Fruit fly (Drosophila melanogaster): ENCODE results near the gene moi.

Gene moi

DNA sequence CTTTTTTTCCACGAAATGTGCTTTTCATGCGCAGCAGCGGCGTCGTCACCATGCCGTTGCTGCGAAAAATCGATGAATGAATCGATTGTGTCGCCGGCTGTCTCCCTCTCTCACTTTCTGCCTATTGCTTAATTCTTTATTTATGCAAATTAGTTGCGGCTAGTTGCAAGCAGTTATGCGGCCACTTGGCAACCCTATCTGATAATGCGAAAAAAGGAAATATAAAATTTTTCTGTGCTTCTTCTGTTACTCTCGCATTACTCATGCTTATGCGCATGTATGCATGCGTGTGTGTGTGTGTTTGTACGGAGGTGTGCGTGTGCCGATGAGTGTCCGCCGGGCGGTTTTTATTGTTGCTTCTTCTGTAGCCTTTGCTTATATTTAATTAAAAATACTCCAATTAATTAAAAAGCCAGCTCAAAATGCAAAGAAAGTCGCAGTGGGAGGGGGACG, 11.6 kb upstream of the moi start (continued):
- TF ChIP-seq CHES-1-like (GFP tag; optimal IDR thresholded peaks at IDR 0.05) (no peak), ato (GFP tag; IDR thresholded peaks at IDR 0.05; ENCODE audit: partially characterized antibody) (no peak), lov (optimal IDR thresholded peaks at IDR 0.05) (no peak), lov (GFP tag; IDR thresholded peaks at IDR 0.05) (no peak), caup (GFP tag; optimal IDR thresholded peaks at IDR 0.05; ENCODE audit: severe bottlenecking) (no peak), CG2199 (GFP tag; IDR thresholded peaks at IDR 0.05) (no peak), CG5245 (GFP tag; optimal IDR thresholded peaks at IDR 0.05) (no peak), ap (GFP tag; IDR thresholded peaks at IDR 0.05) (no peak), Deaf1 (tag; optimal IDR thresholded peaks at IDR 0.05) (no peak), Atf-2 (GFP tag; optimal IDR thresholded peaks at IDR 0.05) (no peak), CG8944 (GFP tag; optimal IDR thresholded peaks at IDR 0.05) (no peak), D19B (GFP tag; optimal IDR thresholded peaks at IDR 0.05) (peak; percentile 6), slou (GFP tag; optimal IDR thresholded peaks at IDR 0.05) (no peak), toy (GFP tag; IDR thresholded peaks at IDR 0.05) (no peak), Scr (GFP tag; IDR thresholded peaks at IDR 0.05; ENCODE audit: partially characterized antibody) (no peak), pho (GFP tag; optimal IDR thresholded peaks at IDR 0.05) (no peak), Lpt (GFP tag; optimal IDR thresholded peaks at IDR 0.05) (no peak), lmd (GFP tag; IDR thresholded peaks at IDR 0.05) (0 out of 2 replicates have a peak, but pooled peaks have one; percentile 8), CG16863 (GFP tag; optimal IDR thresholded peaks at IDR 0.05) (no peak), knrl (GFP tag; IDR thresholded peaks at IDR 0.05; ENCODE audit: partially characterized antibody) (peak; percentile 30; the same call in 1 of the 3 replicates), CG6175 (GFP tag; IDR thresholded peaks at IDR 0.05) (0 out of 3 replicates have a peak, but pooled peaks have one; percentile 25), dysf (GFP tag; IDR thresholded peaks at IDR 0.05) (no peak), Eip74EF (GFP tag; optimal IDR thresholded peaks at IDR 0.05) (no peak), GATAe (GFP tag; conservative IDR thresholded peaks at IDR 0.05) (no peak), zen (tag; optimal IDR thresholded peaks at IDR 0.05) (no peak), pum (GFP tag; optimal IDR thresholded peaks at IDR 0.05) (no peak), pb (GFP tag; optimal IDR thresholded peaks at IDR 0.05) (no peak), CG13624 (GFP tag; optimal IDR thresholded peaks at IDR 0.05) (no peak), CG7928 (GFP tag; optimal IDR thresholded peaks at IDR 0.05) (no peak), CTCF (GFP tag; optimal IDR thresholded peaks at IDR 0.05) (no peak), unc-4 (GFP tag; IDR thresholded peaks at IDR 0.05; ENCODE audit: partially characterized antibody) (no peak), MBD-R2 (GFP tag; IDR thresholded peaks at IDR 0.05) (peak; percentile 37; the same call in 1 of the 2 replicates), ash1 (GFP tag; optimal IDR thresholded peaks at IDR 0.05) (no peak), Vsx1 (GFP tag; optimal IDR thresholded peaks at IDR 0.05) (no peak), Side (GFP tag; optimal IDR thresholded peaks at IDR 0.05) (no peak), jigr1 (GFP tag; IDR thresholded peaks at IDR 0.05) (no peak), CG8388 (GFP tag; optimal IDR thresholded peaks at IDR 0.05) (no peak)

dm6 chr3R:18244171-18245043, 10.9 kb upstream of the moi start:
- peak; percentile 28 for TF ChIP-seq nau (GFP tag; optimal IDR thresholded peaks at IDR 0.05)
- TF ChIP-seq Bgb (GFP tag; IDR thresholded peaks at IDR 0.05; ENCODE audit: partially characterized antibody): peak; percentile 28; the same call in 1 of the 2 replicates
- TF ChIP-seq sens (GFP tag): peak; percentile 72
- TF ChIP-seq cwo (GFP tag; optimal IDR thresholded peaks at IDR 0.05): peak; percentile 9
- 0 out of 3 replicates have a peak, but pooled peaks have one; percentile 42 for TF ChIP-seq CG11456 (GFP tag; IDR thresholded peaks at IDR 0.05)
- peak; percentile 92 for TF ChIP-seq cg (GFP tag; optimal IDR thresholded peaks at IDR 0.05)
- peak; percentile 17 for TF ChIP-seq CG18599 (GFP tag; optimal IDR thresholded peaks at IDR 0.05)
- peak; percentile 15 for TF ChIP-seq Deaf1 (tag; optimal IDR thresholded peaks at IDR 0.05)
- TF ChIP-seq CG2120 (GFP tag; optimal IDR thresholded peaks at IDR 0.05): peak; percentile 37
- no peak for TF ChIP-seq gem (tag; optimal IDR thresholded peaks at IDR 0.05)
- TF ChIP-seq CG12659 (GFP tag; optimal IDR thresholded peaks at IDR 0.05): peak; percentile 17
- peak; percentile 16 for TF ChIP-seq lbe (GFP tag; optimal IDR thresholded peaks at IDR 0.05)
- TF ChIP-seq sqz (GFP tag; optimal IDR thresholded peaks at IDR 0.05): peak; percentile 48
- TF ChIP-seq CG8388 (GFP tag; optimal IDR thresholded peaks at IDR 0.05): peak; percentile 99
- TF ChIP-seq Dbx (GFP tag; IDR thresholded peaks at IDR 0.05): peak; percentile 25; the same call in 1 of the 3 replicates
- no peak for TF ChIP-seq Doc2 (GFP tag; IDR thresholded peaks at IDR 0.05)

Data from whole organism, embryonic.